Worm (Caenorhabditis elegans): Measurements from ENCODE around the gene pnp-1.

ce11 chrIV:262460-262859, 35.6 kb downstream of the pnp-1 start:
- TF ChIP-seq elt-3 (tag; optimal IDR thresholded peaks at IDR 0.05): no peak
- TF ChIP-seq nhr-21 (tag; optimal IDR thresholded peaks at IDR 0.05): no peak
- no peak for TF ChIP-seq ZK546.5 (tag; optimal IDR thresholded peaks at IDR 0.05)
- no peak for TF ChIP-seq blmp-1 (tag; optimal IDR thresholded peaks at IDR 0.05; ENCODE audit: insufficient read depth)

Measured in whole organism, L2 larva.